Worm (Caenorhabditis elegans): Measurements from ENCODE around the gene Y54G11A.19.

Y54G11A.19 gene

DNA sequence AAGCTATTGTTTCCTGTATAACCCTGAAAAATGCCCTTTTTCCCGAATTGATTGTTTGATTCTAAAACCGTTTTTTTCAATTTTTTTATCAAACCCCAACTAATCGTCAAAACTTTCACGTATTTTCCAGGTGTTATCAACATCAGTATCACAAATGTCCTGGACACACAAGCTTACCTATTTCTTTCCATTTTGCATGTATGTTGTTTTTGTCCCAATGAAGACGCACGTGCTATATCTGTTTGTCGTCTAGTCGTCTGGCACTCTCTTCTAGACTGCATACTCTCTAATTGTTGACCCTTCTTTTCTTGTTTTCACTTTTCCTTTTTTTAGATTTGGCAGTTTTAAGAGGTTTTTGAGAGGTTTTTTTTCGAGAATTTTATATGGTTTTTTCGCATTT, 39.6 kb upstream of the Y54G11A.19 start (continued):
- TF ChIP-seq lin-13 (GFP tag; optimal IDR thresholded peaks at IDR 0.05) (no peak), lin-39 (tag; optimal IDR thresholded peaks at IDR 0.05) (no peak), isw-1 (GFP tag; IDR thresholded peaks at IDR 0.05) (no peak), zag-1 (tag; optimal IDR thresholded peaks at IDR 0.05) (no peak), ceh-88 (GFP tag; IDR thresholded peaks at IDR 0.05) (no peak), fkh-8 (tag; optimal IDR thresholded peaks at IDR 0.05) (no peak), lin-15B (tag; optimal IDR thresholded peaks at IDR 0.05) (no peak), hlh-4 (tag; optimal IDR thresholded peaks at IDR 0.05) (no peak), F16B12.6 (tag; optimal IDR thresholded peaks at IDR 0.05) (no peak), unc-62 (GFP tag; optimal IDR thresholded peaks at IDR 0.05) (no peak), swsn-7 (tag; optimal IDR thresholded peaks at IDR 0.05) (peak; percentile 19), ceh-63 (GFP tag; optimal IDR thresholded peaks at IDR 0.05) (no peak), egl-13 (tag; optimal IDR thresholded peaks at IDR 0.05) (no peak), irx-1 (tag; optimal IDR thresholded peaks at IDR 0.05) (no peak), snu-23 (GFP tag; optimal IDR thresholded peaks at IDR 0.05) (peak; percentile 77), nhr-90 (tag; optimal IDR thresholded peaks at IDR 0.05; ENCODE audit: poor library complexity) (peak; percentile 66), ztf-11 (tag; optimal IDR thresholded peaks at IDR 0.05) (no peak), C04F5.9 (tag; optimal IDR thresholded peaks at IDR 0.05) (no peak), xbp-1 (tag; optimal IDR thresholded peaks at IDR 0.05) (no peak), rnt-1 (tag; optimal IDR thresholded peaks at IDR 0.05) (peak; percentile 2), nhr-76 (tag; optimal IDR thresholded peaks at IDR 0.05) (no peak), ceh-90 (tag; optimal IDR thresholded peaks at IDR 0.05) (no peak), aha-1 (tag; optimal IDR thresholded peaks at IDR 0.05) (no peak), hpl-2 (GFP tag; optimal IDR thresholded peaks at IDR 0.05) (no peak), ztf-4 (tag; optimal IDR thresholded peaks at IDR 0.05) (no peak), tbx-2 (tag; optimal IDR thresholded peaks at IDR 0.05) (peak; percentile 35), ama-1 (optimal IDR thresholded peaks at IDR 0.05) (no peak), fkh-10 (GFP tag; optimal IDR thresholded peaks at IDR 0.05) (no peak), fos-1 (tag; optimal IDR thresholded peaks at IDR 0.05) (peak; percentile 32), hlh-17 (GFP tag; optimal IDR thresholded peaks at IDR 0.05; ENCODE audit: borderline replicate concordance) (no peak), nhr-84 (tag; optimal IDR thresholded peaks at IDR 0.05) (no peak), tlp-1 (tag; optimal IDR thresholded peaks at IDR 0.05) (no peak), ceh-82 (tag; optimal IDR thresholded peaks at IDR 0.05) (no peak), pax-3 (tag; optimal IDR thresholded peaks at IDR 0.05) (no peak), nhr-85 (tag) (peak; percentile 85), efl-3 (GFP tag; optimal IDR thresholded peaks at IDR 0.05) (no peak), lir-3 (tag; optimal IDR thresholded peaks at IDR 0.05; ENCODE audit: poor library complexity) (no peak), nhr-71 (tag; optimal IDR thresholded peaks at IDR 0.05) (peak; percentile 69), skn-1 (tag; optimal IDR thresholded peaks at IDR 0.05) (peak; percentile 66), lsy-2 (tag; optimal IDR thresholded peaks at IDR 0.05) (peak; percentile 24 to 46), unc-98 (GFP tag; IDR thresholded peaks at IDR 0.05) (no peak), nhr-237 (tag; optimal IDR thresholded peaks at IDR 0.05) (no peak), efl-1 (optimal IDR thresholded peaks at IDR 0.05) (peak; percentile 30 to 49), efl-1 (GFP tag; optimal IDR thresholded peaks at IDR 0.05 in 1 of 2) (peak in 1 of 2 experiments; percentile 72), mep-1 (tag; optimal IDR thresholded peaks at IDR 0.05) (peak; percentile 75), unc-130 (tag; optimal IDR thresholded peaks at IDR 0.05) (no peak), ets-5 (GFP tag; IDR thresholded peaks at IDR 0.05) (no peak), grh-1 (GFP tag; IDR thresholded peaks at IDR 0.05) (no peak), dpl-1 (GFP tag; optimal IDR thresholded peaks at IDR 0.05) (peak in 2 of 3 experiments; percentile 46 to 47), mdl-1 (tag; optimal IDR thresholded peaks at IDR 0.05) (peak in 1 of 2 experiments; percentile 96), nhr-11 (tag; optimal IDR thresholded peaks at IDR 0.05) (no peak), elt-3 (tag; optimal IDR thresholded peaks at IDR 0.05) (peak in 2 of 6 experiments; percentile 19 to 72), snpc-4 (tag; optimal IDR thresholded peaks at IDR 0.05) (no peak), nhr-20 (tag; optimal IDR thresholded peaks at IDR 0.05) (peak; percentile 87), alr-1 (tag; optimal IDR thresholded peaks at IDR 0.05; ENCODE audit: borderline replicate concordance) (no peak)
